Worm (Caenorhabditis elegans) whole organism, L4 larva: ENCODE data around the gene srx-39.

ENCODE experiments used
- Y105C5A.15 ChIP-seq: fragments of 200-800 bp; sonication (Bioruptor generic); IDR thresholded peaks from 2 replicates; pipeline ENCODE4 v1.3.6; 2022; ENCODE audit warnings: missing genetic modification characterization, missing compliant biosample characterization
- Y48G9A.11 ChIP-seq: fragments of 200-800 bp; sonication (Bioruptor generic); IDR thresholded peaks from 2 replicates; pipeline ENCODE4 v1.3.6; 2022; ENCODE audit warnings: missing genetic modification reagents, missing genetic modification characterization, missing compliant biosample characterization
- ama-1 ChIP-seq: fragments of 150-350 bp; optimal IDR thresholded peaks from 2 replicates; lab custom pipeline; 2014; ENCODE audit warnings: inconsistent platforms, mixed read lengths
- ces-1 ChIP-seq: fragments of 150-350 bp; sonication (generic microtip); optimal IDR thresholded peaks from 4 replicates; lab custom pipeline; 2014; ENCODE audit warnings: missing biosample characterization, missing genetic modification reagents, missing genetic modification characterization
- hlh-30 ChIP-seq: sonication (generic microtip); optimal IDR thresholded peaks from 2 replicates; lab custom pipeline; 2017; ENCODE audit warnings: antibody characterized with exemption, mild to moderate bottlenecking, missing genetic modification characterization, missing compliant biosample characterization; ENCODE audit not compliant: insufficient read depth
- lin-39 ChIP-seq: fragments of 150-350 bp; optimal IDR thresholded peaks from 2 replicates; lab custom pipeline; 2014; ENCODE audit warnings: missing biosample characterization, missing genetic modification reagents, missing genetic modification characterization
- mep-1 ChIP-seq: fragments of 150-350 bp; sonication (generic microtip); optimal IDR thresholded peaks from 3 replicates; lab custom pipeline; 2014; ENCODE audit warnings: missing biosample characterization, missing genetic modification characterization
- nhr-237 ChIP-seq: sonication (generic microtip); optimal IDR thresholded peaks from 2 replicates; lab custom pipeline; 2017; ENCODE audit warnings: missing biosample characterization, missing genetic modification characterization
- snpc-1.2 ChIP-seq: fragments of 200-800 bp; sonication (Bioruptor generic); IDR thresholded peaks from 2 replicates; pipeline ENCODE4 v1.3.6; 2022; ENCODE audit warnings: missing genetic modification reagents, missing genetic modification characterization, missing compliant biosample characterization
- zag-1 ChIP-seq: fragments of 150-350 bp; optimal IDR thresholded peaks from 2 replicates; lab custom pipeline; 2014; ENCODE audit warnings: missing biosample characterization, missing genetic modification characterization

DNA sequence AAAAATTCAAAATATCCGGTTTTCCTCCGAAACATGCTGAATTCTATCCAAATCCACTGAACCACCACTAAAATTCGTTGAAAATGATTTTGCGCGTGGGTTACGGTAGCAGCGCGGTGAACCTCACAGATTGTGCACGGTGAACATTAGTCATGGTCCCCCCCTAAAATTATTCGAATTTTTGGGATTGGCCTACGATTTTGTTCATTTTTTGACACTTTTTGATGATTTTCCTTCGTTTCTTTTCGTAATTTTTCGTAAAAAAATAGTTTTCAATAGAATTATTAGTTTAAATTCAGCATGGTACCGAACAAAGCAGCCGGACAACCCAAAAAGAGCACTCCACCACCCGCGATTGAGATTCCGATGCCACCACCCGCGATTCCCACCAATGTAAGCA, 24.1 kb upstream of the srx-39 start, which contains the start of gene C03A7.2:
- no peak for TF ChIP-seq lin-39 (tag; lab: Kevin White, UChicago)
- TF ChIP-seq Y105C5A.15 (GFP tag; lab: Robert Waterston, UW) = no peak
- no peak for TF ChIP-seq hlh-30 (tag; lab: Kevin White, UChicago)
- TF ChIP-seq nhr-237 = no peak
- no peak for TF ChIP-seq mep-1 (tag; lab: Kevin White, UChicago)
- TF ChIP-seq Y48G9A.11 (GFP tag; lab: Robert Waterston, UW) = no peak
- no peak for TF ChIP-seq snpc-1.2 (GFP tag; lab: Robert Waterston, UW)
- TF ChIP-seq ces-1 (GFP tag; lab: Kevin White, UChicago) = no peak
- no peak for TF ChIP-seq ama-1 (lab: Kevin White, UChicago)
- no peak for TF ChIP-seq zag-1 (tag; lab: Kevin White, UChicago)
